Fruit fly (Drosophila melanogaster): ENCODE data around the gene PGS1.

Gene PGS1

dm6 chr3R:18738086-18738485 lies 7.8 kb downstream of the PGS1 start (continued):
- no peak for TF ChIP-seq knrl (GFP tag; IDR thresholded peaks at IDR 0.05; ENCODE audit: partially characterized antibody)
- TF ChIP-seq Tbp (GFP tag; optimal IDR thresholded peaks at IDR 0.05), result no peak
- TF ChIP-seq Dll (GFP tag; IDR thresholded peaks at IDR 0.05; ENCODE audit: partially characterized antibody), result peak; percentile 15; the same call in 1 of the 4 replicates
- TF ChIP-seq CG42726 (GFP tag; IDR thresholded peaks at IDR 0.05; ENCODE audit: partially characterized antibody), result no peak
- no peak for TF ChIP-seq fd96Cb (tag; optimal IDR thresholded peaks at IDR 0.05)
- TF ChIP-seq CG9437 (GFP tag; optimal IDR thresholded peaks at IDR 0.05), result no peak
- TF ChIP-seq Eip74EF (GFP tag; optimal IDR thresholded peaks at IDR 0.05), result no peak
- TF ChIP-seq lola (GFP tag; optimal IDR thresholded peaks at IDR 0.05), result no peak
- TF ChIP-seq CG12104 (GFP tag; optimal IDR thresholded peaks at IDR 0.05), result no peak
- no peak for TF ChIP-seq exex (tag; optimal IDR thresholded peaks at IDR 0.05)
- peak; percentile 3 for TF ChIP-seq Ets97D (GFP tag; optimal IDR thresholded peaks at IDR 0.05)
- TF ChIP-seq MBD-R2 (GFP tag; IDR thresholded peaks at IDR 0.05), result no peak
- no peak for TF ChIP-seq CG6175 (GFP tag; IDR thresholded peaks at IDR 0.05)
- TF ChIP-seq disco-r (GFP tag; optimal IDR thresholded peaks at IDR 0.05), result no peak
- no peak for TF ChIP-seq CG6683 (GFP tag; optimal IDR thresholded peaks at IDR 0.05)
- no peak for TF ChIP-seq CG12299 (tag; optimal IDR thresholded peaks at IDR 0.05)
- no peak for TF ChIP-seq Hand (GFP tag; optimal IDR thresholded peaks at IDR 0.05)
- TF ChIP-seq lab (GFP tag; optimal IDR thresholded peaks at IDR 0.05), result no peak
- no peak for TF ChIP-seq kni (GFP tag; optimal IDR thresholded peaks at IDR 0.05)
- no peak for TF ChIP-seq CrebB (tag; optimal IDR thresholded peaks at IDR 0.05)
- no peak for TF ChIP-seq eve (GFP tag; optimal IDR thresholded peaks at IDR 0.05)
- no peak for TF ChIP-seq ssp (GFP tag; IDR thresholded peaks at IDR 0.05)
- TF ChIP-seq rib (GFP tag; IDR thresholded peaks at IDR 0.05), result no peak
- no peak for TF ChIP-seq zf30C (GFP tag; optimal IDR thresholded peaks at IDR 0.05)
- no peak for TF ChIP-seq Mes4 (GFP tag; optimal IDR thresholded peaks at IDR 0.05)
- TF ChIP-seq ewg (GFP tag; optimal IDR thresholded peaks at IDR 0.05), result no peak
- no peak for TF ChIP-seq ftz-f1 (GFP tag; optimal IDR thresholded peaks at IDR 0.05)
- TF ChIP-seq CG16779 (GFP tag; IDR thresholded peaks at IDR 0.05), result no peak
- TF ChIP-seq vnd (GFP tag; IDR thresholded peaks at IDR 0.05; ENCODE audit: partially characterized antibody), result no peak
- TF ChIP-seq chinmo (GFP tag; IDR thresholded peaks at IDR 0.05; ENCODE audit: partially characterized antibody), result no peak
- no peak for TF ChIP-seq Mrtf (GFP tag; IDR thresholded peaks at IDR 0.05)
- TF ChIP-seq CHES-1-like (GFP tag; optimal IDR thresholded peaks at IDR 0.05), result no peak
- TF ChIP-seq slou (GFP tag; optimal IDR thresholded peaks at IDR 0.05), result no peak
- peak; percentile 41; the same call in 1 of the 2 replicates for TF ChIP-seq CG6689 (GFP tag; IDR thresholded peaks at IDR 0.05)
- TF ChIP-seq cad (GFP tag; optimal IDR thresholded peaks at IDR 0.05), result no peak
- no peak for TF ChIP-seq CG9609 (GFP tag; optimal IDR thresholded peaks at IDR 0.05)
- no peak for TF ChIP-seq CG6791 (GFP tag; IDR thresholded peaks at IDR 0.05; ENCODE audit: partially characterized antibody)
- TF ChIP-seq Adf1 (GFP tag; IDR thresholded peaks at IDR 0.05), result no peak
- peak; percentile 7 for TF ChIP-seq nmo (GFP tag; optimal IDR thresholded peaks at IDR 0.05)
- no peak for TF ChIP-seq B-H1 (GFP tag; IDR thresholded peaks at IDR 0.05)
- no peak for TF ChIP-seq hb (GFP tag; IDR thresholded peaks at IDR 0.05; ENCODE audit: partially characterized antibody)
- peak; percentile 22 for TF ChIP-seq CG15696 (tag; optimal IDR thresholded peaks at IDR 0.05)
- TF ChIP-seq CG14860 (GFP tag; IDR thresholded peaks at IDR 0.05; ENCODE audit: partially characterized antibody), result 0 out of 3 replicates have a peak, but pooled peaks have one; percentile 39
- TF ChIP-seq Ptx1 (GFP tag; IDR thresholded peaks at IDR 0.05), result no peak
- no peak for TF ChIP-seq Hey (tag; optimal IDR thresholded peaks at IDR 0.05)
- TF ChIP-seq Dfd (GFP tag; optimal IDR thresholded peaks at IDR 0.05), result no peak
- TF ChIP-seq CG4404 (GFP tag; IDR thresholded peaks at IDR 0.05), result peak; percentile 28; the same call in 1 of the 2 replicates
- TF ChIP-seq CG43689 (GFP tag; IDR thresholded peaks at IDR 0.05), result no peak
- no peak for TF ChIP-seq Taf1 (GFP tag; IDR thresholded peaks at IDR 0.05)
- TF ChIP-seq CG7839 (tag; optimal IDR thresholded peaks at IDR 0.05), result no peak
